Worm (Caenorhabditis elegans) whole organism, early embryonic: ENCODE measurements around the gene egg-3.

Experiments
- B0310.2 ChIP-seq: sonication (generic microtip); optimal IDR thresholded peaks from 2 replicates; lab custom pipeline; 2016; ENCODE audit warnings: mild to moderate bottlenecking, missing genetic modification characterization, missing compliant biosample characterization
- F13C5.2 ChIP-seq: sonication (generic microtip); optimal IDR thresholded peaks from 2 replicates; lab custom pipeline; 2017; ENCODE audit warnings: mild to moderate bottlenecking, missing genetic modification characterization, inconsistent platforms, missing compliant biosample characterization
- aly-1 ChIP-seq: sonication (generic microtip); optimal IDR thresholded peaks from 2 replicates; lab custom pipeline; 2016; ENCODE audit warnings: missing genetic modification characterization, missing compliant biosample characterization
- ama-1 ChIP-seq: fragments of 150-350 bp; optimal IDR thresholded peaks from 2 replicates; lab custom pipeline; 2014
- ceh-13 ChIP-seq: fragments of 200-800 bp; sonication (Bioruptor generic); optimal IDR thresholded peaks from 2 replicates; lab custom pipeline; 2018; ENCODE audit warnings: mild to moderate bottlenecking, missing genetic modification characterization, missing compliant biosample characterization
- ceh-36 ChIP-seq: sonication (generic microtip); optimal IDR thresholded peaks from 2 replicates; lab custom pipeline; 2016; ENCODE audit warnings: missing genetic modification characterization, inconsistent platforms, missing compliant biosample characterization
- ets-7 ChIP-seq: sonication (generic microtip); optimal IDR thresholded peaks from 2 replicates; lab custom pipeline; 2016; ENCODE audit warnings: missing genotype, missing genetic modification characterization, missing compliant biosample characterization
- flt-1 ChIP-seq: fragments of 200-800 bp; sonication (Bioruptor generic); IDR thresholded peaks from 2 replicates; pipeline ENCODE4 v1.3.6; 2022; ENCODE audit warnings: missing genetic modification characterization, missing compliant biosample characterization
- hmbx-1 ChIP-seq: sonication (generic microtip); optimal IDR thresholded peaks from 2 replicates; lab custom pipeline; 2016; ENCODE audit warnings: mild to moderate bottlenecking, missing genetic modification characterization, missing compliant biosample characterization
- hmg-4 ChIP-seq: fragments of 200-800 bp; sonication (Bioruptor generic); optimal IDR thresholded peaks from 2 replicates; lab custom pipeline; 2018; ENCODE audit warnings: mild to moderate bottlenecking, missing genetic modification characterization, missing compliant biosample characterization
- hnd-1 ChIP-seq: sonication (generic microtip); optimal IDR thresholded peaks from 2 replicates; lab custom pipeline; 2016; ENCODE audit warnings: missing genetic modification characterization, missing compliant biosample characterization
- pes-1 ChIP-seq: fragments of 200-800 bp; sonication (Bioruptor generic); IDR thresholded peaks from 2 replicates; pipeline ENCODE4 v1.3.6; 2022; ENCODE audit warnings: missing genetic modification reagents, missing genetic modification characterization, missing compliant biosample characterization
- scrt-1 ChIP-seq: fragments of 200-800 bp; sonication (Bioruptor generic); IDR thresholded peaks from 2 replicates; pipeline ENCODE4 v1.3.6; 2022; ENCODE audit warnings: missing genetic modification characterization, missing compliant biosample characterization
- sea-1 ChIP-seq: fragments of 200-800 bp; sonication (Bioruptor generic); conservative IDR thresholded peaks from 2 replicates; pipeline ENCODE4 v1.3.6; 2022; ENCODE audit warnings: missing genetic modification characterization, missing compliant biosample characterization
- tbx-11 ChIP-seq: fragments of 200-800 bp; sonication (Bioruptor generic); IDR thresholded peaks from 2 replicates; pipeline ENCODE4 v1.3.6; 2022; ENCODE audit warnings: missing genetic modification characterization, missing compliant biosample characterization
- tbx-37 ChIP-seq: fragments of 200-800 bp; sonication (Bioruptor generic); conservative IDR thresholded peaks from 2 replicates; pipeline ENCODE4 v1.3.6; 2022; ENCODE audit warnings: missing genetic modification reagents, missing genetic modification characterization, missing compliant biosample characterization
- tra-4 ChIP-seq: sonication (generic microtip); optimal IDR thresholded peaks from 2 replicates; lab custom pipeline; 2017; ENCODE audit warnings: missing genetic modification characterization, missing compliant biosample characterization

The egg-3 gene

ce11 chrII:10852880-10853279, 31.4 kb downstream of the egg-3 start:
- TF ChIP-seq ets-7 (no peak), F13C5.2 (tag; lab: Kevin White, UChicago) (no peak), hmg-4 (no peak), pes-1 (GFP tag; lab: Robert Waterston, UW) (no peak), flt-1 (no peak), hnd-1 (tag; lab: Kevin White, UChicago) (no peak), tbx-37 (GFP tag; lab: Robert Waterston, UW) (no peak), tra-4 (tag; lab: Kevin White, UChicago) (no peak), aly-1 (tag; lab: Kevin White, UChicago) (no peak)

ce11 chrII:10851110-10851509, 33.1 kb downstream of the egg-3 start:
- TF ChIP-seq hmg-4 (peak; percentile 46), pes-1 (GFP tag; lab: Robert Waterston, UW) (no peak), flt-1 (no peak)

- TF ChIP-seq tra-4 (tag; lab: Kevin White, UChicago): no peak
- TF ChIP-seq sea-1 (GFP tag; lab: Robert Waterston, UW): no peak
- TF ChIP-seq hmg-4: no peak
- TF ChIP-seq ceh-13 (GFP tag; lab: Kevin White, UChicago): no peak
These were observed 34.3 kb downstream of the egg-3 start, which contains the start of gene M106.2 for ce11 chrII:10849903-10850302. TSS of gene M106.2 (minus strand) at chrII:10850003.

DNA sequence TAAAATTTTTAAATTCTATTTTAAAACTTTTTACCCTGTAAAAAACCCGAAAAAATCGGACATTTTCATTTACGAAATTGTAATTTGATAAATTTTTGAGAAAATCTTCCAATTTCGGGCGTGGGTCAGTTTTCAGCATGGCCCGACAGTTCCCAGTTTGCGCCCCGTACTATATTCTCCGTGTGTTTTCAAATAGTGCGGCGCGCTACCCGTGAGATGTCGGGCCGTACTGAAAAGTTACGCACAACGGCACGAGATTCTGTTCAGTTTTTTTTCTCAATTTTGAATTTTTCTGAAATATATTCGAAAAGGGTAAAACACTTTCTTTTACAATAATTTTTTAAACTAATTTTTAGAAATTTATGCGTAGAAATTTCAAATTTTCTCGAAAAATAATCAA, 37.2 kb downstream of the egg-3 start:
- TF ChIP-seq tbx-37 (GFP tag; lab: Robert Waterston, UW): no peak
- no peak for TF ChIP-seq flt-1
- TF ChIP-seq ceh-36 (tag; lab: Kevin White, UChicago): no peak
- no peak for TF ChIP-seq aly-1 (tag; lab: Kevin White, UChicago)
- TF ChIP-seq hnd-1 (tag; lab: Kevin White, UChicago): no peak
- TF ChIP-seq pes-1 (GFP tag; lab: Robert Waterston, UW): no peak

ce11 chrII:10843527-10843926, 40.7 kb downstream of the egg-3 start, which contains the start of gene M106.8:
TSS of gene M106.8 (minus strand) at chrII:10843627.
- TF ChIP-seq tbx-11 (GFP tag; lab: Robert Waterston, UW): no peak
- no peak for TF ChIP-seq aly-1 (tag; lab: Kevin White, UChicago)
- no peak for TF ChIP-seq F13C5.2 (tag; lab: Kevin White, UChicago)
- no peak for TF ChIP-seq B0310.2
- TF ChIP-seq ceh-13 (GFP tag; lab: Kevin White, UChicago): no peak
- no peak for TF ChIP-seq sea-1 (GFP tag; lab: Robert Waterston, UW)
- TF ChIP-seq tra-4 (tag; lab: Kevin White, UChicago): no peak
- no peak for TF ChIP-seq hmbx-1 (tag; lab: Kevin White, UChicago)
- TF ChIP-seq flt-1: no peak
- no peak for TF ChIP-seq scrt-1
- TF ChIP-seq ets-7: no peak
- no peak for TF ChIP-seq tbx-37 (GFP tag; lab: Robert Waterston, UW)
- no peak for TF ChIP-seq pes-1 (GFP tag; lab: Robert Waterston, UW)
- no peak for TF ChIP-seq ceh-36 (tag; lab: Kevin White, UChicago)
- TF ChIP-seq ama-1 (lab: Kevin White, UChicago): no peak
- no peak for TF ChIP-seq hmg-4

- TF ChIP-seq hmbx-1 (tag; lab: Kevin White, UChicago) (peak; percentile 92), hmg-4 (peak; percentile 99), tbx-11 (GFP tag; lab: Robert Waterston, UW) (peak; percentile 94), aly-1 (tag; lab: Kevin White, UChicago) (peak; percentile 96), B0310.2 (peak; percentile 89), tbx-37 (GFP tag; lab: Robert Waterston, UW) (peak; percentile 93), F13C5.2 (tag; lab: Kevin White, UChicago) (peak; percentile 97), ceh-13 (GFP tag; lab: Kevin White, UChicago) (peak; percentile 96), scrt-1 (peak; percentile 98), ets-7 (peak; percentile 83), ama-1 (lab: Kevin White, UChicago) (peak; percentile 89), flt-1 (peak; percentile 96), ceh-36 (tag; lab: Kevin White, UChicago) (peak; percentile 96), tra-4 (tag; lab: Kevin White, UChicago) (peak; percentile 94), sea-1 (GFP tag; lab: Robert Waterston, UW) (peak; percentile 92), pes-1 (GFP tag; lab: Robert Waterston, UW) (peak; percentile 96), hnd-1 (tag; lab: Kevin White, UChicago) (peak; percentile 91)
These were observed 44.2 kb downstream of the egg-3 start for ce11 chrII:10840067-10840466.

- no peak for TF ChIP-seq B0310.2
These were observed 45.7 kb downstream of the egg-3 start for ce11 chrII:10838550-10838949.

DNA sequence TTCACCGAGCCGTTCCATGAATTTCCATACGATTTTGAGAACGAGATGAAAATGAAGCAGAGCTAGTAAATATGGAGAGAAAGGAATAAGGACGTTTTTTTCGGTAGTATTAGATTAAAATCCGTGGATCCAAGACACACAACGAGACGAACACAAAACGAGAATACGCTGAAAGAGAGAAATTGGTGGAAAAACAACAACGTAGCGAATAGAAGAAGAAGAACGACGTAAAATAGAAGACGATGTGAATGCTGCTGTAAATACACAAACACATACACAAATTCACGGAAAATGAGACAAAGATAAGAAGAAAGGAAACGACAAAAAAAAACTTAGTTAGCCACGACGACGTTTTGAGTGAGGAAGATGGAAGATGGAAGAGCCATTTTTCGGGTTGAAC, 49.5 kb downstream of the egg-3 start:
- no peak for TF ChIP-seq scrt-1
- no peak for TF ChIP-seq ets-7
- no peak for TF ChIP-seq flt-1
